Fruit fly (Drosophila melanogaster): ENCODE results near the gene emei.

Gene emei

dm6 chr3L:11089805-11090440 is 19.6 kb upstream of the emei start (continued):
- TF ChIP-seq CG1792 (GFP tag; optimal IDR thresholded peaks at IDR 0.05) (peak; percentile 77), phol (tag; optimal IDR thresholded peaks at IDR 0.05) (peak; percentile 91), CG2889 (GFP tag; IDR thresholded peaks at IDR 0.05) (0 out of 3 replicates have a peak, but pooled peaks have one; percentile 37), pb (GFP tag; optimal IDR thresholded peaks at IDR 0.05) (peak; percentile 34), sima (GFP tag; optimal IDR thresholded peaks at IDR 0.05) (no peak), CG9609 (GFP tag; optimal IDR thresholded peaks at IDR 0.05) (peak; percentile 54), tap (tag; optimal IDR thresholded peaks at IDR 0.05) (peak; percentile 87), CG14050 (GFP tag; IDR thresholded peaks at IDR 0.05) (peak; percentile 35; the same call in 2 of the 3 replicates), CG7271 (tag; optimal IDR thresholded peaks at IDR 0.05) (peak; percentile 67), fd96Cb (tag; optimal IDR thresholded peaks at IDR 0.05) (peak; percentile 89), crp (GFP tag; optimal IDR thresholded peaks at IDR 0.05) (peak; percentile 27 to 62), schlank (tag; optimal IDR thresholded peaks at IDR 0.05) (no peak), CG6272 (GFP tag; IDR thresholded peaks at IDR 0.05) (peak; percentile 51), CG18599 (GFP tag; optimal IDR thresholded peaks at IDR 0.05) (peak; percentile 85), wor (GFP tag; IDR thresholded peaks at IDR 0.05) (peak; percentile 86), exex (tag; optimal IDR thresholded peaks at IDR 0.05) (no peak), nerfin-2 (GFP tag; IDR thresholded peaks at IDR 0.05; ENCODE audit: partially characterized antibody) (no peak), CG15601 (tag; optimal IDR thresholded peaks at IDR 0.05) (peak; percentile 88), danr (GFP tag; IDR thresholded peaks at IDR 0.05) (peak; percentile 58; the same call in 1 of the 2 replicates), Pdp1 (GFP tag; optimal IDR thresholded peaks at IDR 0.05) (peak; percentile 73 to 84), CG30020 (tag; optimal IDR thresholded peaks at IDR 0.05) (peak; percentile 72), Hr3 (GFP tag; optimal IDR thresholded peaks at IDR 0.05) (peak; percentile 91), pita (GFP tag; optimal IDR thresholded peaks at IDR 0.05) (no peak), Jarid2 (GFP tag; optimal IDR thresholded peaks at IDR 0.05) (peak; percentile 75), CG13775 (GFP tag; optimal IDR thresholded peaks at IDR 0.05) (peak; percentile 92), slou (GFP tag; optimal IDR thresholded peaks at IDR 0.05) (peak; percentile 40), HmgD (GFP tag; optimal IDR thresholded peaks at IDR 0.05) (no peak), Eip74EF (GFP tag; optimal IDR thresholded peaks at IDR 0.05) (peak in 1 of 2 experiments; percentile 96), wdn (GFP tag; IDR thresholded peaks at IDR 0.05) (no peak), rib (GFP tag; IDR thresholded peaks at IDR 0.05) (no peak), CG12236 (GFP tag; optimal IDR thresholded peaks at IDR 0.05) (peak; percentile 82), az2 (GFP tag; optimal IDR thresholded peaks at IDR 0.05) (peak; percentile 95), jigr1 (GFP tag; IDR thresholded peaks at IDR 0.05) (0 out of 3 replicates have a peak, but pooled peaks have one; percentile 73), CG12391 (tag; optimal IDR thresholded peaks at IDR 0.05) (peak; percentile 96), CG42726 (GFP tag; IDR thresholded peaks at IDR 0.05; ENCODE audit: partially characterized antibody) (no peak), Six4 (GFP tag; optimal IDR thresholded peaks at IDR 0.05) (peak; percentile 92), H2.0 (GFP tag; IDR thresholded peaks at IDR 0.05) (peak; percentile 54), cg (GFP tag; optimal IDR thresholded peaks at IDR 0.05) (peak; percentile 54), dysf (GFP tag; IDR thresholded peaks at IDR 0.05) (peak; percentile 87; the same call in 1 of the 3 replicates), CG17328 (GFP tag; IDR thresholded peaks at IDR 0.05) (peak; percentile 70), CG8388 (GFP tag; optimal IDR thresholded peaks at IDR 0.05) (peak; percentile 90), gro (GFP tag; optimal IDR thresholded peaks at IDR 0.05) (peak; percentile 22), HLH4C (GFP tag; IDR thresholded peaks at IDR 0.05; ENCODE audit: partially characterized antibody) (peak; percentile 43; the same call in 1 of the 3 replicates), tup (GFP tag; optimal IDR thresholded peaks at IDR 0.05) (peak; percentile 76), CG17359 (tag; optimal IDR thresholded peaks at IDR 0.05) (peak; percentile 75), Chrac-16 (GFP tag; optimal IDR thresholded peaks at IDR 0.05) (peak; percentile 91), ap (GFP tag; IDR thresholded peaks at IDR 0.05) (peak; percentile 36), chinmo (GFP tag; IDR thresholded peaks at IDR 0.05; ENCODE audit: partially characterized antibody) (peak; percentile 65; the same call in 1 of the 4 replicates)
